Worm (Caenorhabditis elegans) whole organism, L4 larva: Measurements from ENCODE around the gene frm-10.

Experiments
- ZK546.5 ChIP-seq, 2 experiments: sonication (generic microtip); optimal IDR thresholded peaks; 2 replicates each; lab custom pipeline; 2017; ENCODE audit warnings: missing biosample characterization in 2 of 2, missing genetic modification characterization in 2 of 2
- attf-4 ChIP-seq: sonication (generic microtip); optimal IDR thresholded peaks from 3 replicates; lab custom pipeline; 2017; ENCODE audit warnings: missing biosample characterization, missing genetic modification characterization
- ceh-82 ChIP-seq: sonication (generic microtip); optimal IDR thresholded peaks from 2 replicates; lab custom pipeline; 2017; ENCODE audit warnings: missing biosample characterization, missing genetic modification characterization
- egl-27 ChIP-seq: sonication (generic microtip); optimal IDR thresholded peaks from 3 replicates; lab custom pipeline; 2017; ENCODE audit warnings: missing biosample characterization, missing genetic modification reagents, missing genetic modification characterization
- hmg-1.1 ChIP-seq: fragments of 200-800 bp; sonication (Bioruptor generic); IDR thresholded peaks from 2 replicates; pipeline ENCODE4 v1.3.6; 2022; ENCODE audit warnings: missing genetic modification reagents, missing genetic modification characterization, missing compliant biosample characterization
- nhr-28 ChIP-seq: fragments of 150-350 bp; optimal IDR thresholded peaks from 2 replicates; lab custom pipeline; 2014; ENCODE audit warnings: missing biosample characterization, missing genetic modification characterization
- unc-39 ChIP-seq: sonication (generic microtip); optimal IDR thresholded peaks from 2 replicates; lab custom pipeline; 2017; ENCODE audit warnings: missing biosample characterization, missing genetic modification characterization
- ztf-11 ChIP-seq: fragments of 150-350 bp; optimal IDR thresholded peaks from 2 replicates; lab custom pipeline; 2014; ENCODE audit warnings: missing biosample characterization, missing genetic modification characterization
- ztf-7 ChIP-seq: fragments of 150-350 bp; optimal IDR thresholded peaks from 2 replicates; lab custom pipeline; 2014; ENCODE audit warnings: missing biosample characterization, missing genetic modification characterization

- TF ChIP-seq unc-39 (tag; lab: Kevin White, UChicago) (no peak), hmg-1.1 (GFP tag; lab: Robert Waterston, UW) (no peak), ceh-82 (tag; lab: Kevin White, UChicago) (no peak), egl-27 (tag; lab: Kevin White, UChicago) (no peak), ztf-11 (tag; lab: Kevin White, UChicago) (no peak), ZK546.5 (tag; optimal IDR thresholded peaks at IDR 0.05; lab: Kevin White, UChicago) (no peak), ztf-7 (tag; lab: Kevin White, UChicago) (no peak), nhr-28 (peak; percentile 47), attf-4 (no peak)
These were observed 34.4 kb downstream of the frm-10 start, which contains the start of the genes eea-1 and gut-2 for ce11 chrV:13497322-13497847.
